Worm (Caenorhabditis elegans): ENCODE results near the gene F08G2.8.
"Not testable (repeated sequence)": the region's sequence is repeated elsewhere in the genome, so short reads cannot be mapped to it uniquely, and the experiment has no call there.

Gene F08G2.8

ce11 chrII:13834380-13835194 lies 17.5 kb upstream of the F08G2.8 start (continued):
- TF ChIP-seq ceh-30 (tag; optimal IDR thresholded peaks at IDR 0.05) (no peak), ets-4 (tag; optimal IDR thresholded peaks at IDR 0.05) (peak; percentile 52), pax-1 (tag; optimal IDR thresholded peaks at IDR 0.05) (peak; percentile 60), elt-2 (tag; optimal IDR thresholded peaks at IDR 0.05) (peak; percentile 81), hlh-13 (GFP tag; optimal IDR thresholded peaks at IDR 0.05) (peak; percentile 84), hlh-6 (tag; optimal IDR thresholded peaks at IDR 0.05) (peak; percentile 38), F13H6.1 (tag; optimal IDR thresholded peaks at IDR 0.05) (peak; percentile 67), T23F11.4 (GFP tag; optimal IDR thresholded peaks at IDR 0.05) (peak; percentile 83), madf-2 (tag; optimal IDR thresholded peaks at IDR 0.05) (peak; percentile 83), mec-3 (tag; optimal IDR thresholded peaks at IDR 0.05; ENCODE audit: borderline replicate concordance) (no peak), ama-1 (optimal IDR thresholded peaks at IDR 0.05) (no peak), rnt-1 (tag; optimal IDR thresholded peaks at IDR 0.05) (peak; percentile 89), fax-1 (tag; optimal IDR thresholded peaks at IDR 0.05) (peak; percentile 71), unc-42 (tag; optimal IDR thresholded peaks at IDR 0.05) (peak; percentile 80), ahr-1 (tag; optimal IDR thresholded peaks at IDR 0.05) (peak; percentile 66), hlh-8 (tag; optimal IDR thresholded peaks at IDR 0.05) (peak; percentile 68), C38D4.7 (GFP tag; optimal IDR thresholded peaks at IDR 0.05) (peak; percentile 75), fkh-10 (GFP tag; optimal IDR thresholded peaks at IDR 0.05) (no peak), eyg-1 (tag; optimal IDR thresholded peaks at IDR 0.05) (peak; percentile 50)

DNA sequence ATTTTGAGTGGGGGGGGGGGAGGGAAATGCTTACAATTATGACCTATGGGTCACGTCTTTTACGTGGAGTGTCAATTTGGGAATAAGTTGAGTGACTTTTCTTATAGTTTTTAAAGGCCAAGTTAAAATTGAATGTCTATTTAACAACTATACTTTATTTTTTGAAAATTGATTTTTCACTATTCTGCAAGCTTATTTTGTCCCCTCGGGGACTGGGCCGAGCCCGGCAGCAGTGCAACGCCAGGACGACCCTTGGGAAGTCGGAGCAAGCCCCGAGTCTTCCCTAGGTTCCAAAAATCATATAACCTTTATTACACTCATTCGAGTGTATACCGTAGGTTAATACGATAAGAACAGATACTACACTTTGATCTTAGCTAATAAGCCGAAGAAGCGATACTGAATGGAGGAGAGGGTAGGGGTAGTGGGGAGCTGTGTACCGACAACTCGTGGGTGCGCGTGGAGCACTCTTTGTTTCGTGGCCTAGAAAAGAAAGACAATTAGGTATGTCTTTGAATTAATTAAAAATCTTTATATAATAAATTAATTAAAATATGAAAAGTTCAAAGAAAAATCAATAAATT lies 16.3 kb upstream of the F08G2.8 start, which contains the start of gene ins-37:
Gene ins-37 (minus strand): TSS at position 384 of the 584 bp plus-strand sequence.
- not testable (repeated sequence) for TF ChIP-seq ceh-34, ceh-22, tbx-7 (tag; optimal IDR thresholded peaks at IDR 0.05)

DNA sequence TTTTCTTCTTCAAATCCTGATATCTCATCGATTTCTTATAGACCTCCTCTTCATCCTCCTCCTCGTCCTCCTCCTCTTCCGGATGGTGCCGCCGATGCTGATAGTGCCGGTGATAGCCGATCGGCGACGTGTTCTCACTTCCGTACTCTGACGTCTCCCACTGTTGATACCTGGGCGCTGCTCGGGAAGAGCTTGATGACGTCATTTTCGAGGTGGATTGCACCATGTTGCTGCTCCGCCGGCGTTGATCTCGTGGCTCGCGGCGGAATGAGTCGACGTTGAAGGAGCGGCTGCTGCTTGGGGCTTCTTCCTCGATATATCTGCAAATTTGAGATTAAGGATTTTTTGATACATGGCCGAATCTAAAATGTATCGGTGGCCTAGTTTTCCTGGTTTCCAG lies 13.7 kb upstream of the F08G2.8 start:
- TF ChIP-seq ets-4 (tag; optimal IDR thresholded peaks at IDR 0.05): no peak
- TF ChIP-seq elt-2 (tag; optimal IDR thresholded peaks at IDR 0.05): no peak
- TF ChIP-seq ceh-24 (tag; optimal IDR thresholded peaks at IDR 0.05): no peak
- TF ChIP-seq ceh-30 (tag; optimal IDR thresholded peaks at IDR 0.05): no peak
- TF ChIP-seq unc-55 (GFP tag; optimal IDR thresholded peaks at IDR 0.05): no peak
- TF ChIP-seq che-1 (tag; optimal IDR thresholded peaks at IDR 0.05): no peak
- TF ChIP-seq zip-5 (tag; optimal IDR thresholded peaks at IDR 0.05): no peak
- no peak for TF ChIP-seq pha-4 (tag; optimal IDR thresholded peaks at IDR 0.05)
- no peak for TF ChIP-seq K02D7.2 (tag; optimal IDR thresholded peaks at IDR 0.05)
- TF ChIP-seq sox-4 (tag; optimal IDR thresholded peaks at IDR 0.05): no peak
- TF ChIP-seq ceh-22 (tag; optimal IDR thresholded peaks at IDR 0.05): no peak
- no peak for TF ChIP-seq ttx-3 (tag; optimal IDR thresholded peaks at IDR 0.05)
- TF ChIP-seq mec-3 (tag; optimal IDR thresholded peaks at IDR 0.05; ENCODE audit: borderline replicate concordance): no peak
- TF ChIP-seq ceh-14 (tag; optimal IDR thresholded peaks at IDR 0.05): no peak
- TF ChIP-seq ceh-2 (tag; optimal IDR thresholded peaks at IDR 0.05): no peak
- no peak for TF ChIP-seq ceh-19 (GFP tag; optimal IDR thresholded peaks at IDR 0.05)
- TF ChIP-seq ref-2 (tag; optimal IDR thresholded peaks at IDR 0.05): no peak
- TF ChIP-seq lin-11 (tag; optimal IDR thresholded peaks at IDR 0.05): no peak
- TF ChIP-seq rnt-1 (tag; optimal IDR thresholded peaks at IDR 0.05): no peak
- no peak for TF ChIP-seq ceh-31 (tag; optimal IDR thresholded peaks at IDR 0.05)

- no peak for TF ChIP-seq lin-11 (tag; optimal IDR thresholded peaks at IDR 0.05)
- TF ChIP-seq ceh-6 (GFP tag; optimal IDR thresholded peaks at IDR 0.05): no peak
- TF ChIP-seq unc-3 (GFP tag; conservative IDR thresholded peaks at IDR 0.05): no peak
- no peak for TF ChIP-seq unc-3 (tag; optimal IDR thresholded peaks at IDR 0.05)
- no peak for TF ChIP-seq tbx-2 (tag; optimal IDR thresholded peaks at IDR 0.05)
- no peak for TF ChIP-seq ceh-24 (tag; optimal IDR thresholded peaks at IDR 0.05)
- no peak for TF ChIP-seq syd-9 (tag; optimal IDR thresholded peaks at IDR 0.05)
- no peak for TF ChIP-seq lim-6 (tag; optimal IDR thresholded peaks at IDR 0.05)
- TF ChIP-seq ama-1 (optimal IDR thresholded peaks at IDR 0.05): no peak
- no peak for TF ChIP-seq Y22D7AL.16 (tag; optimal IDR thresholded peaks at IDR 0.05)
- no peak for TF ChIP-seq fax-1 (tag; optimal IDR thresholded peaks at IDR 0.05)
- TF ChIP-seq mec-3 (tag; optimal IDR thresholded peaks at IDR 0.05; ENCODE audit: borderline replicate concordance): no peak
- TF ChIP-seq ceh-45 (GFP tag; IDR thresholded peaks at IDR 0.05): no peak
- no peak for TF ChIP-seq pax-1 (tag; optimal IDR thresholded peaks at IDR 0.05)
- no peak for TF ChIP-seq hlh-15 (tag; optimal IDR thresholded peaks at IDR 0.05)
- no peak for TF ChIP-seq fkh-10 (GFP tag; optimal IDR thresholded peaks at IDR 0.05)
Observed at ce11 chrII:13839454-13839853, 12.7 kb upstream of the F08G2.8 start.
